Fruit fly (Drosophila melanogaster): ENCODE measurements around the gene CG14947.

DNA sequence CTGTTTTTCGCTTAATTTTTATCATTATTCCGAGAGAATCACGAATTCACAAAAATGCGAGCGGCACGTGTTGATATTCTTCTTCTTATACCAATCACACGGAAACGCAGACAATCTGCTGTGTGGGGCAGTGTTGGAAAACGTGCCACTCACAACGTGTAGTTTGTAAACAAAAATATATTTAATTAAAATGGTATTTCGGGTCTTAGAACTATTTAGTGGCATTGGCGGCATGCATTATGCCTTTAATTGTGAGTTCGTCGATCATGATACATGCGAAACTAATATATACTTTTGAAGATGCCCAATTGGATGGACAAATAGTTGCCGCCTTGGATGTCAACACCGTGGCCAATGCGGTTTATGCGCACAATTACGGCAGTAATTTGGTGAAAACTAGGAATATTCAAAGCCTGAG is 20.5 kb downstream of the CG14947 start, which contains the start of the genes CG6712 and Mt2:
- no peak for TF ChIP-seq Blimp-1 (GFP tag; optimal IDR thresholded peaks at IDR 0.05)
- TF ChIP-seq Ets21C (GFP tag; optimal IDR thresholded peaks at IDR 0.05), result no peak
- TF ChIP-seq net (GFP tag; optimal IDR thresholded peaks at IDR 0.05), result no peak
- TF ChIP-seq OdsH (GFP tag; optimal IDR thresholded peaks at IDR 0.05), result no peak
- TF ChIP-seq achi (GFP tag; optimal IDR thresholded peaks at IDR 0.05), result no peak
- TF ChIP-seq CG6276 (GFP tag; optimal IDR thresholded peaks at IDR 0.05), result no peak
- TF ChIP-seq esn (GFP tag; optimal IDR thresholded peaks at IDR 0.05), result peak; percentile 21
- TF ChIP-seq CG34406 (GFP tag; optimal IDR thresholded peaks at IDR 0.05), result no peak
- TF ChIP-seq spab (GFP tag; optimal IDR thresholded peaks at IDR 0.05), result no peak
- TF ChIP-seq Ets96B (tag; optimal IDR thresholded peaks at IDR 0.05), result no peak
- no peak for TF ChIP-seq CG10631 (GFP tag; optimal IDR thresholded peaks at IDR 0.05)

Measured in whole organism, prepupa.